Worm (Caenorhabditis elegans): Measurements from ENCODE around the gene comt-2.

The comt-2 gene

ce11 chrV:16483681-16484080 lies 10.6 kb downstream of the comt-2 start, which contains the start of gene srh-139:
srh-139 (plus strand) TSS chrV:16483981.
- TF ChIP-seq med-1 (GFP tag; optimal IDR thresholded peaks at IDR 0.05; ENCODE audit: insufficient read depth) (no peak), T22C8.4 (GFP tag; IDR thresholded peaks at IDR 0.05) (no peak), tab-1 (GFP tag; IDR thresholded peaks at IDR 0.05) (no peak), flt-1 (GFP tag; IDR thresholded peaks at IDR 0.05) (no peak), ref-1 (GFP tag; conservative IDR thresholded peaks at IDR 0.05) (no peak), ztf-23 (GFP tag; IDR thresholded peaks at IDR 0.05) (no peak), ztf-29 (GFP tag; IDR thresholded peaks at IDR 0.05) (no peak), klf-2 (GFP tag; conservative IDR thresholded peaks at IDR 0.05) (no peak), cog-1 (tag; optimal IDR thresholded peaks at IDR 0.05) (no peak)

DNA sequence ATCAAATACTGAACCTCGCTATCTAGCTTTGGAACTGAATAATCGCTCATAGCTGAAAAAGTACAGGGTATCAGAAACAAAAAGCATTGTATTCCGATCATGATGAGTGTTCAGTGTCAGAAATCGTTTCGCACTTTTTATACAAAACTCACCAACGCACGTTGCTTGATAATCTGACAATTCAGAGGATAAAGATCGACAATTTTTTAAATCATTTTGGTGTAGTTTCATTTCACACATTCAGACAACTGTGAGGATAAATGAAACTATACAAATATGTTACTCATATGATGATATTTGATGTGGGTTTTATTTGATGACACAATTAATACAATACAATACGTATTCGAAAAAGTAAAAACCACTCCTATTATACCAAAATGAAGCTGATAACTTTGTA lies 11.2 kb downstream of the comt-2 start, which contains the start of gene F57E7.2:
TSS of gene F57E7.2 (minus strand) at position 101 of the 400 bp plus-strand sequence.
- TF ChIP-seq flt-1 (GFP tag; IDR thresholded peaks at IDR 0.05) (no peak), med-1 (GFP tag; optimal IDR thresholded peaks at IDR 0.05; ENCODE audit: insufficient read depth) (no peak), tab-1 (GFP tag; IDR thresholded peaks at IDR 0.05) (no peak), ref-1 (GFP tag; conservative IDR thresholded peaks at IDR 0.05) (no peak)

- TF ChIP-seq ref-1 (GFP tag; conservative IDR thresholded peaks at IDR 0.05) = no peak
- TF ChIP-seq klf-2 (GFP tag; conservative IDR thresholded peaks at IDR 0.05) = no peak
- no peak for TF ChIP-seq med-1 (GFP tag; optimal IDR thresholded peaks at IDR 0.05; ENCODE audit: insufficient read depth)
- no peak for TF ChIP-seq ztf-29 (GFP tag; IDR thresholded peaks at IDR 0.05)
- no peak for TF ChIP-seq ztf-23 (GFP tag; IDR thresholded peaks at IDR 0.05)
- TF ChIP-seq tab-1 (GFP tag; IDR thresholded peaks at IDR 0.05) = no peak
- TF ChIP-seq cog-1 (tag; optimal IDR thresholded peaks at IDR 0.05) = no peak
- no peak for TF ChIP-seq T22C8.4 (GFP tag; IDR thresholded peaks at IDR 0.05)
- no peak for TF ChIP-seq flt-1 (GFP tag; IDR thresholded peaks at IDR 0.05)
Measured at ce11 chrV:16480919-16481630, 13.2 kb downstream of the comt-2 start, which contains the start of the genes F57E7.4 and spig-6. F57E7.4 (minus strand) TSS chrV:16481019. spig-6 (plus strand) TSS chrV:16481580.

DNA sequence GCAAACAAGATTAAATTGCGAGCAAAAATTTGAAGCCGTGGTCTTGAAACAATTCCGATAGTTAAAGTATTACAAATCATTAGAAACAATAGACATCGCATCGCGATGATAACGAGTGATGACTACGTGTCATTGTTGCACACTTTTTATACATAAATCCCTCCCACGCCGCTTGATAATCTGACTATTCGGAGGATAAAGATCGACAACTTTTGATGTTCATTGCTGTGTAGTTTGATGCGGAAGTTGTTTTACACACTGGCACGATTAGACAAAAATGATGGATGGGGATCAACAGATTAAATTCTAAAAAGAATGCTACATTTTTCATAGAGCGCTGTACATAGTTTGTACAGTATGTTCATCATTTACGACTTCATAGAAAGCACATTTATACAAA lies 15.0 kb downstream of the comt-2 start, which contains the start of gene T08G3.11:
TSS of gene T08G3.11 (minus strand) at position 101 of the 400 bp plus-strand sequence.
- TF ChIP-seq flt-1 (GFP tag; IDR thresholded peaks at IDR 0.05) = no peak
- TF ChIP-seq T22C8.4 (GFP tag; IDR thresholded peaks at IDR 0.05) = no peak
- TF ChIP-seq klf-2 (GFP tag; conservative IDR thresholded peaks at IDR 0.05) = no peak
- no peak for TF ChIP-seq med-1 (GFP tag; optimal IDR thresholded peaks at IDR 0.05; ENCODE audit: insufficient read depth)
- TF ChIP-seq ref-1 (GFP tag; conservative IDR thresholded peaks at IDR 0.05) = no peak
- TF ChIP-seq tab-1 (GFP tag; IDR thresholded peaks at IDR 0.05) = no peak
- TF ChIP-seq ztf-29 (GFP tag; IDR thresholded peaks at IDR 0.05) = no peak
- no peak for TF ChIP-seq ztf-23 (GFP tag; IDR thresholded peaks at IDR 0.05)
- no peak for TF ChIP-seq cog-1 (tag; optimal IDR thresholded peaks at IDR 0.05)

DNA sequence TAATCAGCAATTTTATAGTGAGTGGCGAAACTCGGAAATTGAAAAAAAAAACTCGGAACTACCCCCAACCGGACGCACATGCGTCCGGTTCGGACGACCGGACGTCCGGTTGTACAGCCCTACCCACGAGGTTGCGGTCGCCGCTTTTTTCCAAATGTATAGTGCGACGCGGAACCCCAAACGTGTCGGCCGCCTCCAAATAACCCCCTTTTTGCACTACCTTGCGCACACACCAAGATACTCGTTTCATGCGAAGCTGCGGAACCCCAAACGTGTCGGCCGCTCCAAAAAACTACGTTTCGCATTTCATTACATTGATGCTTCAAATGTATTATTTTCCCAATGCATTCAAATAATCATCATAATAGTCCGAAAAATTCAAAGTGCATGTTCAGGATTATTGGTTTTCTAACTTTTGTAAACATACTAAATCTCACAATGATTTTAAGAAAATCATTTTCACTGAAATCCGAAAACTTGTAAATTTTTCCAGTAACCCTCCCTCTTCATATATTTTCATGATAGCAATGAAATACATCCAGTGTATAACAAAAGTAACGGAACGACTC lies 22.2 kb downstream of the comt-2 start, which contains the start of gene srw-35:
TSS of gene srw-35 (plus strand) at position 519 of the 569 bp plus-strand sequence.
- TF ChIP-seq klf-2 (GFP tag; conservative IDR thresholded peaks at IDR 0.05) = no peak
- no peak for TF ChIP-seq flt-1 (GFP tag; IDR thresholded peaks at IDR 0.05)

- no peak for TF ChIP-seq klf-2 (GFP tag; conservative IDR thresholded peaks at IDR 0.05)
- TF ChIP-seq cog-1 (tag; optimal IDR thresholded peaks at IDR 0.05) = no peak
- no peak for TF ChIP-seq flt-1 (GFP tag; IDR thresholded peaks at IDR 0.05)
- TF ChIP-seq tab-1 (GFP tag; IDR thresholded peaks at IDR 0.05) = no peak
- no peak for TF ChIP-seq T22C8.4 (GFP tag; IDR thresholded peaks at IDR 0.05)
- TF ChIP-seq med-1 (GFP tag; optimal IDR thresholded peaks at IDR 0.05; ENCODE audit: insufficient read depth) = no peak
- TF ChIP-seq ref-1 (GFP tag; conservative IDR thresholded peaks at IDR 0.05) = no peak
- no peak for TF ChIP-seq ztf-23 (GFP tag; IDR thresholded peaks at IDR 0.05)
- TF ChIP-seq ztf-29 (GFP tag; IDR thresholded peaks at IDR 0.05) = no peak
Measured at ce11 chrV:16470916-16471315, 23.4 kb downstream of the comt-2 start, which contains the start of gene srh-138. srh-138 (minus strand) TSS chrV:16471016.

DNA sequence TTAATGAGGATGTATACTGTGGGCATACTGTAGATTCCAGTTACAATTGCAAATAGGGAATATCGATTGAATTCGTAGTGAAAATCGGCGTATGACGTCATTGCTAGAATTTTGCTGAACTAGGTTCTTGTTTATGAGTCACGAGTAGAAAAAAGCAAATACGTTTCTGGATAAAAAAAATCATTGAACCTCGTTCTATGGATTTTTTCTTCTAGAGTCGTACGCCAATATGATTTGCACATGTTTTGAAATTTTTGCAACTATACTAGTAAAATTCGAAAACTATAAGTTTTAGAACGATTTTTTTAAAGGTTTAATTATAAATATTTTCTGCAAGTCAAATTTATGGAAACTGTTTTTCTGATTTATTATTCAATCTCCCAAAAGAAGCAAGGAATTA lies 26.4 kb downstream of the comt-2 start, which contains the start of gene sru-44:
TSS of gene sru-44 (minus strand) at position 101 of the 400 bp plus-strand sequence.
- TF ChIP-seq flt-1 (GFP tag; IDR thresholded peaks at IDR 0.05) (no peak), ztf-29 (GFP tag; IDR thresholded peaks at IDR 0.05) (no peak), cog-1 (tag; optimal IDR thresholded peaks at IDR 0.05) (no peak), ref-1 (GFP tag; conservative IDR thresholded peaks at IDR 0.05) (no peak), tab-1 (GFP tag; IDR thresholded peaks at IDR 0.05) (no peak), klf-2 (GFP tag; conservative IDR thresholded peaks at IDR 0.05) (no peak), med-1 (GFP tag; optimal IDR thresholded peaks at IDR 0.05; ENCODE audit: insufficient read depth) (no peak), ztf-23 (GFP tag; IDR thresholded peaks at IDR 0.05) (no peak)

- TF ChIP-seq klf-2 (GFP tag; conservative IDR thresholded peaks at IDR 0.05) = no peak
- no peak for TF ChIP-seq tab-1 (GFP tag; IDR thresholded peaks at IDR 0.05)
- no peak for TF ChIP-seq cog-1 (tag; optimal IDR thresholded peaks at IDR 0.05)
- no peak for TF ChIP-seq ref-1 (GFP tag; conservative IDR thresholded peaks at IDR 0.05)
- no peak for TF ChIP-seq ztf-23 (GFP tag; IDR thresholded peaks at IDR 0.05)
- no peak for TF ChIP-seq T22C8.4 (GFP tag; IDR thresholded peaks at IDR 0.05)
- TF ChIP-seq flt-1 (GFP tag; IDR thresholded peaks at IDR 0.05) = no peak
- no peak for TF ChIP-seq med-1 (GFP tag; optimal IDR thresholded peaks at IDR 0.05; ENCODE audit: insufficient read depth)
- TF ChIP-seq ztf-29 (GFP tag; IDR thresholded peaks at IDR 0.05) = no peak
Measured at ce11 chrV:16460866-16461265, 33.4 kb downstream of the comt-2 start, which contains the start of gene srh-142. srh-142 (minus strand) TSS chrV:16460966.

DNA sequence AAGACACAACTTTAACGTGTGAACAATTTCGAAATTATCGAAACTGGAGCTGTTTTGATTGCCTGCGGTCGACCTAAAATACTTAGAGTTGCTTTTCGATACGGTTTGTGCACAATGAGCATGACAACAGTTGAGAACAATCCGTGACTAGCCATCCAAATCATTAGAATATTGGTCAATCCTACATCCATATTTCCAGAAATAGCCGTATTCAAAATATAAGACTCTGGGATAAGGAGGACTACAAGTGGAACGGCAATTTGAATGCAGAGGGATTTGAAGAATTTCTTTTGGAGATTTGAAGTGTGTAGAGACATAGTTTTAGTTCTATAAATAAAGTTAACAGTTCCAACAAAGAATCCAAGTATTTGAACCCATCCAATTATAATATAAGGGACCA lies 34.9 kb downstream of the comt-2 start:
- no peak for TF ChIP-seq ref-1 (GFP tag; conservative IDR thresholded peaks at IDR 0.05)
- no peak for TF ChIP-seq tab-1 (GFP tag; IDR thresholded peaks at IDR 0.05)
- no peak for TF ChIP-seq klf-2 (GFP tag; conservative IDR thresholded peaks at IDR 0.05)
- TF ChIP-seq flt-1 (GFP tag; IDR thresholded peaks at IDR 0.05) = no peak
- TF ChIP-seq T22C8.4 (GFP tag; IDR thresholded peaks at IDR 0.05) = no peak
- TF ChIP-seq ztf-29 (GFP tag; IDR thresholded peaks at IDR 0.05) = no peak
- no peak for TF ChIP-seq ztf-23 (GFP tag; IDR thresholded peaks at IDR 0.05)
- TF ChIP-seq med-1 (GFP tag; optimal IDR thresholded peaks at IDR 0.05; ENCODE audit: insufficient read depth) = no peak
- no peak for TF ChIP-seq cog-1 (tag; optimal IDR thresholded peaks at IDR 0.05)

Measured in whole organism, midembryonic.